Worm (Caenorhabditis elegans): ENCODE results near the gene ZK686.3.

The ZK686.3 gene

DNA sequence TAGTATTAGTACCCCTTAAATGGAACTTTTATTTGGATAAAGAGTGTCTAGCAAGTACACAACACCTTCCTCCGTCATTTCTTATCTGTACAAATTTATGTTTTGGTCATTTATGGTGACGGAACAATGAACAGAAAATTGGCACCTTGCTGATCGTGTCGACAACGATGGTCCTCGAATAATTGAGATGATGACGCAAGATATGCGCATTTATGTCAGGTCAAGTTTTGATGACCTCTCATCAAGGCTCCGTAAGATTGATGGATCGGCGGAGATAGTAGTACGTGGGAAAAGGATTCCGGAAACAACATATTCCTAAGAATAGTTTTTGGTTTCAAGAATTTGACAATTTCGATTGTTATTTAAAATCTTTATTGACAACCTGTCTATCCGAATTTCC is 34.8 kb downstream of the ZK686.3 start:
- TF ChIP-seq unc-62 (GFP tag; optimal IDR thresholded peaks at IDR 0.05): no peak

DNA sequence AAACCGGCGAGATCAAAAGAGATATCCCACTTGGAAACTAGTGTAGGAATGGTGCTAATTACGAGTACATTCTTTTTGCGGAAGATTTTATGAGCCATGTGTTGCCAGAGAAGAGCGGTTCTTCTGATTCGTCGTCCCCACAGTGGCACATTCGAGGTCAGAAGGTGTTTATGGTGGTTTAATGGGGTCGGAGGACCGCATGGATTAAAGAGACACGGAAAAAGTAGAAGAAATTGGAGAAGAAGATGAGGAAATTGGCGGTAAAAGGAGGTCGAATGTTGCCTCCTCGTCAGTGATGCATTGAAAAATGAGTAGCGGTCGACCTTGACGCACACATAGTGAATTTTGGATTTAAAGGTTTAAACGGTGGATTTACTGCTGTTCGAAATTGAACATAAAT is 35.3 kb downstream of the ZK686.3 start:
- TF ChIP-seq unc-62 (GFP tag; optimal IDR thresholded peaks at IDR 0.05): no peak

DNA sequence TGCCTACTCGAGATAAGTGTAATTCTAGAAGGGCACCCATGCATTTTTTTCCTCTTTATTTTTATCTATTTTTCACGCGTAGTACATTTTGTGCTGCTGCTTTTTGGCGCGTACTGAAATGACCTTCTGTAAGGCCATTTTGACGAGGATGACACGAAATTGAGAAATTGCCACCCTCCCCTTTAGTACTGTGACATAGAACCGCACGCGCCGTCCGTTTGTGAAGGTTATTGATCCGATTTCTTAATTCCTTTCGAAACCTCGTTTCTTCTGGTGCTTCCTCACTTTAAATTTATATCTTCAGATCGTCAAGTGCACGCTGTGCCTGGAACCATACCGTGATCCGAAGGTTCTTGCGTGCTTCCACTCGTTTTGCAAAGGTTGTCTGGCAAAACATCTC is 37.8 kb downstream of the ZK686.3 start:
- TF ChIP-seq unc-62 (GFP tag; optimal IDR thresholded peaks at IDR 0.05): no peak

DNA sequence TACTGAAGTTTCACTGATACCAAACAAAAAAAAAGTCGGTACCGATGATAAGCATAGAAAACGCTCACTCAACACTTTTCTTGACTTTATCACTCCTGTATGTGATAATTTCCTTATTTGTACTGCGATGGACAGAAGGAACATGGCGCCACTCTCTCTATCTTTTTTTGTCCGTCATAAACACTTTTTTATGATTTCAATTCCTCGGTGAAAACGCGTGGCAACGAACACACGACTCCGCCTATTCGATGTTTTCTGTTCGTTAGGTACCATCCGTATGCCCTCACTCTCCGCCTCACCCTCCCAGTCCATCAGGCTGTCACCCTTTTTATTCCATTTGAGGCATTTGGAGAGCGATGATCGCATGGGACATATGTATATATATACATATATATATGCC is 38.5 kb downstream of the ZK686.3 start:
- TF ChIP-seq unc-62 (GFP tag; optimal IDR thresholded peaks at IDR 0.05): no peak

DNA sequence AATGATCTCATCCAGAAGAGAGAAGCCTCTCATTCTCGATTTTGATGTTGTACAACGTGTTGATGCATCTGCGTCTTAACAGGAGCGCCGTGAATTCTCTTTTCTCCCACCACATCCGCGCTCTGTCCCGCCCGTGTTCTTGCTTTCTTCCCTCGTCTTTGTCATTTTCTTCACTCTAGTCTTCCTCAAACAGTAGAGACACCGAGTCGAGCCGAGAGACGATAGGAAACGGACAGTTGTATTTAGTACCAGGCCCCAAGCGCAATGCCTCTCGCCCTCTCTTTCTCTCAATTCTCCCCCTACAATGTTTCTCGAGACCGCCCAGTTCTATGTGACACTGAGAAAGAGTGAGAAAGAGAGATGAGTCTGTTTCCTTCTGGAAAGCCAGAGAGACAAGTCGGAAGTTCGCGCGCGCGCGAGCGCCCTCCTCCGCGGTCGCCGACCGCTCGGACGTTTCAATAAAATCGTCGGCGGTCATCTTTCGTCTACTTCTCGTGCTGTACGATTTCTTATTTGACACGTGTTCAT is 39.3 kb downstream of the ZK686.3 start, which contains the start of gene ZK112.4:
Gene ZK112.4, minus strand, starts transcription at position 478 of the 528 bp plus-strand sequence.
- no peak for TF ChIP-seq unc-62 (GFP tag; optimal IDR thresholded peaks at IDR 0.05)

DNA sequence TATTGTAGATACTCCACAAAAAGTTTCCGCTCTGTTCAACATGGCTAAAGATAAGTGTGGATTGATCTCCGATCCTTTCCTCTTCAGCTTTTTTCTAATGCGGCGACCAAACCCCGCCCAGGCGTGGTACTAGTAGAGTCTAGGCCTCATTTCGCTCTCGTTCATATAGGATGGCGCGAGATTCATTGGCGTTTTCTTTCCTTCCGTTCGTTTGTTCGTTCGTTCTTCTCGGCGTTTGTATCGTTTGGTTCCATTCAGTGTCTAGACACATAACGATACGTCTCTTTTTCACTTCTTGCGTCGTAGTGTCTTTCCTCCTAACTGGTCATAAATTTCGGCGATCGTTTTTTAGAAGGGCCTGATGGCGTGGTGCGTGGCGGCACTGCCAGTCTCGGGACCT is 39.8 kb downstream of the ZK686.3 start:
- TF ChIP-seq unc-62 (GFP tag; optimal IDR thresholded peaks at IDR 0.05): no peak

DNA sequence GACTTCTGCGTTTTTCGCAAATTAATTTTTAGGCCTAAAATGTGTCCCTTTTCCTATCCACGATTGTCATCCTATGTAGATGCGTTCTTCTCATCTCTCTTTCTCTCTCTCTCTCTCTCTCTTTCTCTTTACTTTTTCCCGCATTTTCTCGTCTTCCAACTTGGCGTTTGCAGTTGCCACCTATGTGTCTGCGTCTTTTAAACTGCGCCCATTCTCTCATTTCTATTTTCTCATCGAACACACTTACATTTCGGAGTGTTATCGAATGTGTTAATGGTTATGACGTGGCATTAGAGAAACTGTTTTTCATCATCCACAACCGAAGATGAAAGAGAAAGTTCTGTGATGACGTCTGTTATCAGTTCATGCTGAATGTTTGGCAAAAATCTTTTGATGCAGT is 40.4 kb downstream of the ZK686.3 start:
- TF ChIP-seq unc-62 (GFP tag; optimal IDR thresholded peaks at IDR 0.05): no peak

DNA sequence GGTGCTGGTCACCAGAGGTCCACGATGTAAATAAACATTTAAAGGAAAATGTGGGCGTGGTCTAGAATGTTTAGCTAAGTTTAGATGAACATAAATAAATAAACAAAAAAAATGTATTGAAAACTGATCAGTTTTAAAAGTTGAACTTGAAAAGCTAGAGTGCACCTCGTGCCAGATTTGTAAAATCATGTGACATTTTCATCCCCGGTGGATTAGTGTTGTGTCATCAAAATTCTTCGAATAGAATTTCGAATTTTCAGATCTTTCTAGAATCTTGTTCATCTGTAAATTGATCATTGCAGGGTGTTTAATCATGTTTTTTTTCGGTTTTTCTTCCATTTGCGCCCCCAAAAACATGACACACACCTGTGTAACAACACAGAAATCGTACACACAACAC is 42.4 kb downstream of the ZK686.3 start:
- TF ChIP-seq unc-62 (GFP tag; optimal IDR thresholded peaks at IDR 0.05): no peak

DNA sequence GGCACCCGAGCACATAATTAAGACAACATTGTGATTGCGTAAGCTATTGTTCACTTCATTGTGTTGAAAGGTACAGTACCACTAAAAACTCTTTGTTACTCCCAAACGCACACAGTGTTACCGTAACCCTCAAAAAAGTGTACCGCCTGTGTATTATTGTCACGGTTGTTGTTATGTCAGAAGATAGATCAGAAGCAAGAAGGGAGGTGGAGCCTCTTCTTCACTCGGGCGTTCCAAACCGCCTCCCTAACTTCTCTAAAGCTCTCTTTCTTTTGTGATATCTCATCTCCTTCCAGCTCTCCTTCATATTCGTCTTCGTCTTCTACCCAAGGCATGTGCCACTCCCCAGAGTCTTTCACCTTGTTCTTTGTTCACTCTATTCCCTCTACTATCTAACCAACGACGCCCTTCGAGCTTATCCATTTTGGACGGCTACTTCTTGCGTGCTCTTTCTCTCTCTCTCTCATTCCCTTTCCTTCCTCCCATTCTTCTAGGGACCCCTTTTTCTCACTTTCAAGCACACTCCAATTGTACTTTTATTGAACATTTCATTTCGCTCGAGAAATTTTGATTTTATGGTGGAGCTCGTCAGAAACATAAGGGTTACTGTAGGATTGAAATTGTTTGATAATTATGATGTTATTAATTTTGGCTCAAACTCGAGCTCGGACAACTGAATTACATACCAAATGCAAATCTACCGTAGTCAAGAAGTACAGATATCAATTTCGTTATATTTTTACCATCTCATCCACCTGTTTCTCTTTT is 43.2 kb downstream of the ZK686.3 start:
- TF ChIP-seq unc-62 (GFP tag; optimal IDR thresholded peaks at IDR 0.05): no peak

DNA sequence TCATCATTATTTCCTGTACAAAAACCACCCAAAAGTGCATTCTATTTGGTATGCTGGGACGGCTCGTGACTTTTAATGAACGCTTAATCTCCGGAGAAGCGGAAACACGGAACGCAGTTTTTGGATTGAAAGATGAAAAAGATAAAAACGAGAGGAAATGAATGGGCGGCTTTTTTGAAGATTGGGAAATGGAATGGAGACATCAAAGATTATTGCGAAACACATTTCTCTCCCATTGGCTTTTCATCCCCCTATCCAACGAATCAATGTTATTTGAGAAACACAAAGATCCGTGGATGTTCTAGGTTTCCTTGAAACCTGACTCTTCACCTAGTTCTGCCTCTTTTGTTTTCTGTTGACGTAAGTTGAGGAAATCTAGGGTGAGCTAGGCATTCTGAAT is 44.4 kb downstream of the ZK686.3 start:
- no peak for TF ChIP-seq unc-62 (GFP tag; optimal IDR thresholded peaks at IDR 0.05)

DNA sequence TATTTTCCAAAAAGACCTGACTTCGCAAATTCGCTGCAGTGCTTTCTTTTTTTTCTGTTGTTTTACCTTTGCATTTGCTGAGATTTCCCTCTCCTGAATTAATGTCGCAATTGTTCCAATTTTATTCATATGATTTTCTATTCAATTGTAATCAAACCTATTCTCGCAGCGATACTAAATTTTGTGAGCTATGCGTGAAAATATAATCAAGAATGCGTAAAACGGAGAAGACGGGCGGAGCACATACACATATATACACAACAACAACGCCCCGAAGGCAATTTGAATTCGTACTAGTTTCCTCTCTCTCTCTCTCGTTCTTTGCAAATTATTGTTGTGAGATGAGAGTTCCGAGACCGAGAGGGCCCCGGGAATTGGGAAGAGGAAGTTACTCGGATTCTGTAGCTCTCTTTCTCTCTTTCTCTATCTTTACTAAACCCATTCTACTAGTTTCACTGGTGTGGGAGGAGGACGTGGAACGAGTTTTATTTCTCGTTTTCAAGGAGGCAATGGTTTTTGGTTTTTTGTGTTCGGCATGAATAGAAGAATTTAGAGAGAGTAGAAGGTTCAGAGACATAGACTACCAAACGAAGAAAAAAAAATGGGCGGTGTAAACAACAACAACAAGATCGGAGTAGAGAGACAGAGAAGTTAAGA is 45.3 kb downstream of the ZK686.3 start:
- TF ChIP-seq unc-62 (GFP tag; optimal IDR thresholded peaks at IDR 0.05): no peak

DNA sequence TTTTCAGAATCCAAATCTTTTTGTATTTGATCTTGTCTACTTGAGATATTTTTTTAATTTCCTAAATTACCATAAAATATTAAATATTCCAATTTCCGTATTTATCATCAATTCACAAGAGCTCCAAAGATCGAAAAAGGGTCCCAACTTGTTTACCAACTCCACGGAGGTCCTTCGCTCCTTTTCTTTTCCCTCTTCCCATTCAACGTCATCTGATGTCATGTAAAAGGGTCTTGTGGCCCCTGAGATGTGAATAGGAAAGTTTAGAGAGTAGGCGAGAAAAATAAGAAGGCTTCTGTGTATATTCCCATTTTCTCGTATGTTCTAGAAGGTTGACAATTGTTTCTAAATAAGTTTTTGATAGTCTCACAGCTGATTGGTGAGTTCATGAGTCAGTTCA is 45.9 kb downstream of the ZK686.3 start:
- TF ChIP-seq unc-62 (GFP tag; optimal IDR thresholded peaks at IDR 0.05): no peak

DNA sequence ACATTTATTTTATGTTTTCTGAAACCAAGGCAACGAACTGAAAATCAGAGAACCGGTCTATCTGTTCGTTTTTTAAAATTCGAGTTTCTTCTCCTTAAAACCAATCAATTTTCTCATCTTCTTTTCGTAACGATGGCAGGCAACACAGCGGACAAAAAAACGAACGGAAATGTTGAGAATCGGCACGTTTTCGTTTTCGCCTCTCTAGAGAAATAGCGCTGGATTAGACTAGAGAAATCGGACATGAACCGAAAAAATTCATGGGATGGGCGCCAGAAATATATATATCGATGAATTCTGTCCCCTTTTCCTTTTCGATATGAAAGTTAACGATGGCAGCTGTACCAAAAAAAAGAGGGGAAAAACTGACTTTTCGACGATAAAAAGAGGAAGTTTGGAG is 46.5 kb downstream of the ZK686.3 start:
- TF ChIP-seq unc-62 (GFP tag; optimal IDR thresholded peaks at IDR 0.05): no peak

DNA sequence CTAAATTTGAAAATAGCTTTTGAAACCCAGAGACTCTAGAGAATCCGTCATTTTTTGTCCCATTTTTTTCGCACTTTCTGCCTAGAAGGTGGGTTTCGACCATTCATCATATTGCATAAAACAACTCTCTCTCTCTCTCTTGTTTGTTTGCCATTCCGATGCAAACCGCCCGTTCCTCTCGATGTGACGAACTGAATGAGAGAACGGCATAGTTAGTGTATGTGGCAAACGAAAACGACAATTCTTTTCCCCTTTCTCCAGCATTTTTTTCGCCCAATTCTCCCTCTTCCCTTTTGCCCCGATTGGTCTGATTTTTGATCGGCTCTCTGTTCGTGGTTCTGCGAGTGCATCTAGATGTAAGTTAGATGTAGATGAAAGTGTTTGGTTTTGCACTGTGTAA is 47.4 kb downstream of the ZK686.3 start:
- TF ChIP-seq unc-62 (GFP tag; optimal IDR thresholded peaks at IDR 0.05): no peak

DNA sequence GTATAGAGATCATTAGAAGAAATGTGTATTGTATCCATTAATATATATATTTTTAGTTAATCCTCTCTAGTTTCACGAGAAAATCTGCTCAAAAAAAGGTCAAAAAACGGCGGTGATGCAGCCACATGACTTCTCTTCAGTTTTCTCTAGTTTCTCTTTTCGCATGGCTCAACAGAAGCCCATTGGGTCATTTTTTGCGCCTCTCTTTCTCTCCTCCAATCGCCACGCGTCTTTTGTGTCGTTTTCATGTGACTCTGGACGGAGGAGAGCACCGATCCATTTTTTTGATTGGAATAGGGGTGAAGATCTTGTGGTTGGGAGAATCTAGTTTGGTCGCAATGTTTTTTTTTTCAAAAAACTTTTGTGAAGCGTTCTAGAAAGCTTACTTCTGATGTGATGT is 48.0 kb downstream of the ZK686.3 start:
- no peak for TF ChIP-seq unc-62 (GFP tag; optimal IDR thresholded peaks at IDR 0.05)

DNA sequence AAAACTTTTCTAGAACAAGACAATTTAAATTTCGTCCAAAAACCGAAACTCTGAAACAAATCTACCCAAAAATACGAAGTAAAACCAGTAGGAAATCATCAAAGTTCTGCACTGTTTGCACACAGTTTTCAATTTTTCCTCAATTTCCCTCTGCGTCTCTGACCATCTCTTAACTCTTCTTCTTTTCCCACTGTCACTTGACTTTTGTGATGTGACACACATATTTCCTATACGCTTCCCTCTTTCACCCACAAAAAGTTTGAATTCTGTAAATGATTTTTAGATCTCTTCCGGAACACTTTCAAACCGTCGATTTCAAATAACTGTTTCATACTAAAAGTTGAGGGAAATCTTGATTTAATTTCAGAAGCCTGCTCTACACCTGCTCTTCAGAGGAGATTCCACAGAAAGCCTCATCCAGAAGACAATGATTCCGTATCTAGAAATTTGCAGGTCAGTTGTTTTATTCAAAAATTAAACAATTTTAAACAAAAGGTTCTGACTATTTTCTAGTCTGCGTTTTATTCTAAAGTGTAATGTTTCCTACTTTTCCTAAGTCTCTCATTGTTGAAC is 49.4 kb downstream of the ZK686.3 start, which contains the start of gene ncl-1:
Gene ncl-1, plus strand, starts transcription at position 366 of the 573 bp plus-strand sequence.
- TF ChIP-seq unc-62 (GFP tag; optimal IDR thresholded peaks at IDR 0.05): no peak

DNA sequence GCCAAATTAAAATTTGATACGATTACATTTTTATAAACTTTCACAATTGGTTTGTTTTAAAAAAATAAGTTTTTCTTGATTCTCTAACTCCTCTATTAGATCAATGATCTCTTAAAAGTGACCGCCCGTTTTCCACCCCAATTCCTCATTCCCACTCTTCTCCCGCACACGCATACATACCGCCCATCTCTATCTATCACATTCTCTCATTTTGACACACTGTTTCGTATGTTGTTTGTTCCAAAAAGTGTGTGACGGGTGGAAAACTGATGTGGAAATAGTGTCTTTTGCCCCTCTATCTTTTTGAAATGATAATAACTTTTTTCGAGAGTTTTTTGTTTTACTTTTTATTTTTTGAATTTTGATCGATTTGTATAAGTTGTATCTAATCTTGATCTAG is 50.5 kb downstream of the ZK686.3 start:
- TF ChIP-seq unc-62 (GFP tag; optimal IDR thresholded peaks at IDR 0.05): no peak
